Fruit fly (Drosophila melanogaster) whole organism, prepupa: ENCODE data around the gene CG31064.
A peak's percentile ranks its signal among the peaks of the same experiment; 100 is the strongest.

Experiments
- Blimp-1 ChIP-seq: fragments of 200-800 bp; sonication (Bioruptor generic); optimal IDR thresholded peaks from 3 replicates; lab custom pipeline; 2017; ENCODE audit warnings: missing biosample characterization, missing genetic modification characterization, mild to moderate bottlenecking, moderate library complexity, missing genetic modification reagents
- CG10669 ChIP-seq: fragments of 200-800 bp; sonication (Bioruptor generic); optimal IDR thresholded peaks from 3 replicates; lab custom pipeline; 2018; ENCODE audit warnings: missing biosample characterization, mild to moderate bottlenecking, missing genetic modification characterization, moderate library complexity
- CG11902 ChIP-seq: fragments of 200-800 bp; sonication (Bioruptor generic); optimal IDR thresholded peaks from 3 replicates; lab custom pipeline; 2016; ENCODE audit warnings: missing biosample characterization, missing genetic modification characterization
- CG16779 ChIP-seq: fragments of 200-800 bp; sonication (Bioruptor generic); optimal IDR thresholded peaks from 3 replicates; lab custom pipeline; 2017; ENCODE audit warnings: missing biosample characterization, mild to moderate bottlenecking, missing genetic modification characterization
- CG31627 ChIP-seq: fragments of 200-800 bp; sonication (Bioruptor generic); optimal IDR thresholded peaks from 3 replicates; lab custom pipeline; 2016; ENCODE audit warnings: missing biosample characterization, missing genetic modification characterization
- CG32006 ChIP-seq: fragments of 200-800 bp; sonication (Bioruptor generic); optimal IDR thresholded peaks from 3 replicates; lab custom pipeline; 2017; ENCODE audit warnings: missing biosample characterization, mild to moderate bottlenecking, missing genetic modification characterization
- CG34406 ChIP-seq: fragments of 200-800 bp; sonication (Bioruptor generic); optimal IDR thresholded peaks from 3 replicates; lab custom pipeline; 2016; ENCODE audit warnings: missing biosample characterization, missing genetic modification characterization
- CG6163 ChIP-seq: fragments of 200-800 bp; sonication (Bioruptor generic); IDR thresholded peaks from 3 replicates; pipeline ENCODE4 v1.3.6; 2022; ENCODE audit warnings: missing biosample characterization, missing genetic modification characterization
- CG6276 ChIP-seq: fragments of 200-800 bp; sonication (Bioruptor generic); optimal IDR thresholded peaks from 2 replicates; lab custom pipeline; 2017; ENCODE audit warnings: missing biosample characterization, mild to moderate bottlenecking, missing genetic modification characterization
- CG6792 ChIP-seq: fragments of 200-800 bp; sonication (Bioruptor generic); optimal IDR thresholded peaks from 3 replicates; lab custom pipeline; 2016; ENCODE audit warnings: missing biosample characterization, missing genetic modification characterization
- CG6808 ChIP-seq: fragments of 200-800 bp; sonication (Bioruptor generic); optimal IDR thresholded peaks from 3 replicates; lab custom pipeline; 2017; ENCODE audit warnings: missing biosample characterization, missing genetic modification characterization, mild to moderate bottlenecking, moderate library complexity, missing genetic modification reagents
- CG6854 ChIP-seq: fragments of 200-800 bp; sonication (Bioruptor generic); optimal IDR thresholded peaks from 2 replicates; lab custom pipeline; 2017; ENCODE audit warnings: missing biosample characterization, mild to moderate bottlenecking, missing genetic modification characterization
- CG8319 ChIP-seq: fragments of 200-800 bp; sonication (Bioruptor generic); optimal IDR thresholded peaks from 3 replicates; lab custom pipeline; 2016; ENCODE audit warnings: missing biosample characterization, missing genetic modification characterization
- Eip75B ChIP-seq: fragments of 200-800 bp; sonication (Bioruptor generic); optimal IDR thresholded peaks from 3 replicates; lab custom pipeline; 2016; ENCODE audit warnings: missing biosample characterization, missing genetic modification characterization
- Eip93F ChIP-seq: fragments of 200-800 bp; sonication (Bioruptor generic); optimal IDR thresholded peaks from 2 replicates; lab custom pipeline; 2016; ENCODE audit warnings: missing biosample characterization, mild to moderate bottlenecking, missing genetic modification characterization
- Ets21C ChIP-seq: fragments of 200-800 bp; sonication (Bioruptor generic); optimal IDR thresholded peaks from 3 replicates; lab custom pipeline; 2016; ENCODE audit warnings: missing biosample characterization, missing genetic modification characterization
- Ets96B ChIP-seq: fragments of 200-800 bp; optimal IDR thresholded peaks from 2 replicates; lab custom pipeline; 2019; ENCODE audit warnings: missing biosample characterization, mild to moderate bottlenecking, missing genetic modification characterization, moderate library complexity
- Gug ChIP-seq: fragments of 200-800 bp; sonication (Bioruptor generic); IDR thresholded peaks from 2 replicates; pipeline ENCODE4 v1.3.6; 2022; ENCODE audit warnings: missing biosample characterization, missing genetic modification characterization
- Hr39 ChIP-seq: fragments of 200-800 bp; sonication (Bioruptor generic); optimal IDR thresholded peaks from 2 replicates; lab custom pipeline; 2016; ENCODE audit warnings: missing biosample characterization, missing genetic modification characterization
- Lpt ChIP-seq: fragments of 200-800 bp; sonication (Bioruptor generic); optimal IDR thresholded peaks from 3 replicates; lab custom pipeline; 2016; ENCODE audit warnings: missing biosample characterization, missing genetic modification characterization
- OdsH ChIP-seq: fragments of 200-800 bp; sonication (Bioruptor generic); optimal IDR thresholded peaks from 3 replicates; lab custom pipeline; 2016; ENCODE audit warnings: missing biosample characterization, missing genetic modification characterization
- Smox ChIP-seq: fragments of 200-800 bp; sonication (Bioruptor generic); optimal IDR thresholded peaks from 3 replicates; lab custom pipeline; 2016; ENCODE audit warnings: missing biosample characterization, missing genetic modification characterization
- cyc ChIP-seq: fragments of 200-800 bp; sonication (Bioruptor generic); optimal IDR thresholded peaks from 3 replicates; lab custom pipeline; 2016; ENCODE audit warnings: missing biosample characterization, missing genetic modification characterization
- dac ChIP-seq: fragments of 200-800 bp; sonication (Bioruptor generic); optimal IDR thresholded peaks from 2 replicates; lab custom pipeline; 2017; ENCODE audit warnings: missing biosample characterization, mild to moderate bottlenecking, missing genetic modification characterization
- dsx ChIP-seq: fragments of 200-800 bp; optimal IDR thresholded peaks from 3 replicates; lab custom pipeline; 2019; ENCODE audit warnings: missing biosample characterization, mild to moderate bottlenecking, missing genetic modification characterization, moderate library complexity; ENCODE audit not compliant: poor library complexity, severe bottlenecking
- eg ChIP-seq: fragments of 200-800 bp; sonication (Bioruptor generic); IDR thresholded peaks from 3 replicates; pipeline ENCODE4 v1.3.6; 2022; ENCODE audit warnings: missing biosample characterization, missing genetic modification characterization
- esn ChIP-seq: fragments of 200-800 bp; sonication (Bioruptor generic); optimal IDR thresholded peaks from 2 replicates; lab custom pipeline; 2016; ENCODE audit warnings: missing biosample characterization, mild to moderate bottlenecking, missing genetic modification characterization, moderate library complexity
- fkh ChIP-seq: fragments of 200-800 bp; sonication (Bioruptor generic); optimal IDR thresholded peaks from 3 replicates; lab custom pipeline; 2017; ENCODE audit warnings: missing biosample characterization, mild to moderate bottlenecking, missing genetic modification characterization, moderate library complexity
- net ChIP-seq: fragments of 200-800 bp; sonication (Bioruptor generic); optimal IDR thresholded peaks from 3 replicates; lab custom pipeline; 2016; ENCODE audit warnings: missing biosample characterization, missing genetic modification characterization
- pdm3 ChIP-seq: fragments of 200-800 bp; sonication (Bioruptor generic); optimal IDR thresholded peaks from 3 replicates; lab custom pipeline; 2016; ENCODE audit warnings: missing biosample characterization, missing genetic modification characterization
- salr ChIP-seq, 2 experiments: fragments of 200-800 bp; sonication (Bioruptor generic); optimal IDR thresholded peaks; 3 replicates each; lab custom pipeline; 2016 to 2018; ENCODE audit warnings: missing biosample characterization in 2 of 2, missing genetic modification characterization in 2 of 2, mild to moderate bottlenecking in 1 of 2
- spab ChIP-seq: fragments of 200-800 bp; sonication (Bioruptor generic); optimal IDR thresholded peaks from 2 replicates; lab custom pipeline; 2017; ENCODE audit warnings: missing biosample characterization, mild to moderate bottlenecking, missing genetic modification characterization, missing genetic modification reagents
- ss ChIP-seq, 2 experiments: fragments of 200-800 bp; sonication (Bioruptor generic); optimal IDR thresholded peaks; 2 replicates in 1 of 2; 3 replicates in 1 of 2; lab custom pipeline; 2017 to 2018; ENCODE audit warnings: mild to moderate bottlenecking in 2 of 2, missing biosample characterization in 2 of 2, missing genetic modification characterization in 2 of 2, moderate library complexity in 1 of 2
- topi ChIP-seq: fragments of 200-800 bp; sonication (Bioruptor generic); optimal IDR thresholded peaks from 3 replicates; lab custom pipeline; 2016; ENCODE audit warnings: missing biosample characterization, missing genetic modification characterization
- vri ChIP-seq: fragments of 200-800 bp; sonication (Bioruptor generic); optimal IDR thresholded peaks from 3 replicates; lab custom pipeline; 2016; ENCODE audit warnings: missing biosample characterization, mild to moderate bottlenecking, missing genetic modification characterization

CG31064 gene

DNA sequence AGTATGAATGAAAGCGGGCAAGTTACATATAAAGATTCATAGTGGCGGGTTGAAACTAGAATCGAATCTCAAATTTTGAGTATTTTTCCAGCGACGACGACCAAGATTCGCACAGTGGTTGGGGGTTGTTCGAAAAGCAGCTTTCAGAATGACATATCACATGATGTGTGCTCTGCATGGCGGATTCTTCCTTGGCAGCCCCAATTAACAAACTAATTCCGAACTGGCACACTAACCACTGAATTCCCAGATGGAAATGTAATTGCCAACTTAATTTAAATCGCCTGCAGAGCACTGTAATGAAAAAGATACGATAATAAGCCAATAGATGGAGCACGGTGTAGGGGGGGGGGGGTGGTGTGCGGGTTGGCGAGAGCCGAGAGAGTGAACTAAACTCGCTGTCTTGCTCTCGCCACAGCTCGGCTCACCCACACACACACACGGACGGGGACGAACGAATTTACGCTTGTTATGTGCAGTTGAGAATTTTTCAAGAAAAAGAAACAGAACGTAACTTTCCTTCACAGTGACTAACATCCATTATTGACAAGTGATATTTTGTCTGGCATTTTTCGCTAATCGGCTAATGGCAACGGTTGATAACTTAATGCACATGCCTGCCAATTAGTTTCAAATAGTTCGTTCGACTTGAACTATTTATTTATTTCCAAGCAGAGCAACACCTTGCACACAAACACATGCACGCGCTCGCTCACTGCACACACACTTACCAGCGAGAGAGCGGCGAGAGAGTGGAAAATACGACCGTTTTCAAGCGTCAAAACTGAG, 42.3 kb upstream of the CG31064 start (continued):
- peak; percentile 97 for TF ChIP-seq cyc (GFP tag; lab: Kevin White, UChicago)
- TF ChIP-seq dac (GFP tag; lab: Kevin White, UChicago), result peak; percentile 98
- peak; percentile 97 for TF ChIP-seq CG6792 (GFP tag; lab: Kevin White, UChicago)
- peak; percentile 98 for TF ChIP-seq CG10669 (GFP tag; lab: Kevin White, UChicago)
- peak; percentile 98 for TF ChIP-seq net (GFP tag; lab: Kevin White, UChicago)
- peak; percentile 90 for TF ChIP-seq CG6854 (GFP tag; lab: Kevin White, UChicago)
- TF ChIP-seq Gug (GFP tag; lab: Robert Waterston, UW), result peak; percentile 96
- peak; percentile 98 for TF ChIP-seq Hr39
- TF ChIP-seq Ets96B (tag; lab: Kevin White, UChicago), result peak; percentile 97
- TF ChIP-seq CG31627, result peak; percentile 98
- peak; percentile 97 for TF ChIP-seq spab (GFP tag; lab: Kevin White, UChicago)
- TF ChIP-seq eg, result peak; percentile 99
- peak; percentile 98 for TF ChIP-seq CG32006 (GFP tag; lab: Kevin White, UChicago)
- peak; percentile 89 to 94 for TF ChIP-seq ss (GFP tag; optimal IDR thresholded peaks at IDR 0.05; lab: Kevin White, UChicago)
- peak; percentile 98 for TF ChIP-seq pdm3 (GFP tag; lab: Kevin White, UChicago)
- TF ChIP-seq CG6163, result peak; percentile 98
- TF ChIP-seq CG16779, result peak; percentile 96
- TF ChIP-seq Eip75B (GFP tag; lab: Kevin White, UChicago), result peak; percentile 97
- TF ChIP-seq Smox, result peak; percentile 97
- TF ChIP-seq CG6808 (GFP tag; lab: Kevin White, UChicago), result peak; percentile 93
- TF ChIP-seq Lpt (GFP tag; lab: Kevin White, UChicago), result peak; percentile 95
- peak; percentile 98 for TF ChIP-seq OdsH
- peak; percentile 80 for TF ChIP-seq fkh (GFP tag; lab: Kevin White, UChicago)
- TF ChIP-seq CG6276, result peak; percentile 97
- TF ChIP-seq dsx (GFP tag; lab: Kevin White, UChicago), result peak; percentile 91
- TF ChIP-seq vri, result peak; percentile 95
- TF ChIP-seq, all 60 proteins: peak for 60

DNA sequence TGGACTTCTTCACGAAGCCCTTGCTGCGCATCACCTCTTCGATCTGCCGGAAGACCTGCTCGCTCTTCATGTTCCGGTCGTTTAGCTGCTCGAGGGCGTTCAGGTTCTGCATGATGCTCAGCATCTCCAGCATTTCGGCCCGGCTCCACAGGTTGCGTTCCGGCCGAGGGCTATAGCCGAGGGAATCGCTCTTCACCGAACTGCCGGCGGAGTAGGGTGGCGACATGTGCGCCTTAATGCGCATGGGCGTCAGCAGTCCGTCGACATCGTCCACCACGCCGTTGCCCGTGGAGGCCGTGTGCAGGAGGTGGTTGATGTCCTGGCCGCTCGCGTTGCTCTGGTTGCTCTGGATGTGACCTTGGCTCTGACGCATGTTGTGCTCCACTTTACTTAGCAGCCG, 40.6 kb upstream of the CG31064 start:
- no peak for TF ChIP-seq Smox
- no peak for TF ChIP-seq spab (GFP tag; lab: Kevin White, UChicago)
- TF ChIP-seq CG34406, result no peak
- no peak for TF ChIP-seq Blimp-1 (GFP tag; lab: Kevin White, UChicago)
- TF ChIP-seq CG11902 (GFP tag; lab: Kevin White, UChicago), result no peak
- TF ChIP-seq dsx (GFP tag; lab: Kevin White, UChicago), result no peak
- TF ChIP-seq Gug (GFP tag; lab: Robert Waterston, UW), result no peak
- TF ChIP-seq salr (GFP tag; optimal IDR thresholded peaks at IDR 0.05; lab: Kevin White, UChicago), result no peak
- no peak for TF ChIP-seq Ets21C (GFP tag; lab: Kevin White, UChicago)
- TF ChIP-seq CG8319 (GFP tag; lab: Kevin White, UChicago), result no peak
- no peak for TF ChIP-seq esn (GFP tag; lab: Kevin White, UChicago)
- no peak for TF ChIP-seq Eip93F (GFP tag; lab: Kevin White, UChicago)
- no peak for TF ChIP-seq Lpt (GFP tag; lab: Kevin White, UChicago)
- no peak for TF ChIP-seq CG6792 (GFP tag; lab: Kevin White, UChicago)
- TF ChIP-seq topi, result no peak
- TF ChIP-seq, all 60 proteins: peak for 0
